Fruit fly (Drosophila melanogaster) whole organism, prepupa: ENCODE measurements around the gene pyd.

ENCODE experiments used
- CG10631 ChIP-seq: fragments of 200-800 bp; sonication (Bioruptor generic); optimal IDR thresholded peaks from 2 replicates; lab custom pipeline; 2016; ENCODE audit warnings: missing biosample characterization, missing genetic modification characterization
- CG10669 ChIP-seq: fragments of 200-800 bp; sonication (Bioruptor generic); optimal IDR thresholded peaks from 3 replicates; lab custom pipeline; 2018; ENCODE audit warnings: missing biosample characterization, mild to moderate bottlenecking, missing genetic modification characterization, moderate library complexity
- CG11294 ChIP-seq: fragments of 200-800 bp; sonication (Bioruptor generic); IDR thresholded peaks from 2 replicates; pipeline ENCODE4 v1.3.6; 2022; ENCODE audit warnings: missing biosample characterization, missing genetic modification characterization
- CG11762 ChIP-seq: fragments of 200-800 bp; sonication (Bioruptor generic); optimal IDR thresholded peaks from 3 replicates; lab custom pipeline; 2016; ENCODE audit warnings: missing biosample characterization, missing genetic modification characterization; ENCODE audit not compliant: insufficient read depth
- CG11902 ChIP-seq: fragments of 200-800 bp; sonication (Bioruptor generic); optimal IDR thresholded peaks from 3 replicates; lab custom pipeline; 2016; ENCODE audit warnings: missing biosample characterization, missing genetic modification characterization
- CG1621 ChIP-seq: fragments of 200-800 bp; sonication (Bioruptor generic); optimal IDR thresholded peaks from 3 replicates; lab custom pipeline; 2018; ENCODE audit warnings: missing biosample characterization, mild to moderate bottlenecking, missing genetic modification characterization
- CG16779 ChIP-seq: fragments of 200-800 bp; sonication (Bioruptor generic); optimal IDR thresholded peaks from 3 replicates; lab custom pipeline; 2017; ENCODE audit warnings: missing biosample characterization, mild to moderate bottlenecking, missing genetic modification characterization
- CG3032 ChIP-seq: fragments of 200-800 bp; optimal IDR thresholded peaks from 2 replicates; lab custom pipeline; 2019; ENCODE audit warnings: missing biosample characterization, mild to moderate bottlenecking, missing genetic modification characterization, moderate library complexity
- CG31627 ChIP-seq: fragments of 200-800 bp; sonication (Bioruptor generic); optimal IDR thresholded peaks from 3 replicates; lab custom pipeline; 2016; ENCODE audit warnings: missing biosample characterization, missing genetic modification characterization
- CG32006 ChIP-seq: fragments of 200-800 bp; sonication (Bioruptor generic); optimal IDR thresholded peaks from 3 replicates; lab custom pipeline; 2017; ENCODE audit warnings: missing biosample characterization, mild to moderate bottlenecking, missing genetic modification characterization
- CG34406 ChIP-seq: fragments of 200-800 bp; sonication (Bioruptor generic); optimal IDR thresholded peaks from 3 replicates; lab custom pipeline; 2016; ENCODE audit warnings: missing biosample characterization, missing genetic modification characterization
- CG4318 ChIP-seq: fragments of 200-800 bp; sonication (Bioruptor generic); optimal IDR thresholded peaks from 3 replicates; lab custom pipeline; 2017; ENCODE audit warnings: missing biosample characterization, mild to moderate bottlenecking, missing genetic modification characterization
- CG6163 ChIP-seq: fragments of 200-800 bp; sonication (Bioruptor generic); IDR thresholded peaks from 3 replicates; pipeline ENCODE4 v1.3.6; 2022; ENCODE audit warnings: missing biosample characterization, missing genetic modification characterization
- CG6276 ChIP-seq: fragments of 200-800 bp; sonication (Bioruptor generic); optimal IDR thresholded peaks from 2 replicates; lab custom pipeline; 2017; ENCODE audit warnings: missing biosample characterization, mild to moderate bottlenecking, missing genetic modification characterization
- CG6792 ChIP-seq: fragments of 200-800 bp; sonication (Bioruptor generic); optimal IDR thresholded peaks from 3 replicates; lab custom pipeline; 2016; ENCODE audit warnings: missing biosample characterization, missing genetic modification characterization
- CG6808 ChIP-seq: fragments of 200-800 bp; sonication (Bioruptor generic); optimal IDR thresholded peaks from 3 replicates; lab custom pipeline; 2017; ENCODE audit warnings: missing biosample characterization, missing genetic modification characterization, mild to moderate bottlenecking, moderate library complexity, missing genetic modification reagents
- CG6854 ChIP-seq: fragments of 200-800 bp; sonication (Bioruptor generic); optimal IDR thresholded peaks from 2 replicates; lab custom pipeline; 2017; ENCODE audit warnings: missing biosample characterization, mild to moderate bottlenecking, missing genetic modification characterization
- CG8119 ChIP-seq: fragments of 200-800 bp; sonication (Bioruptor generic); IDR thresholded peaks from 3 replicates; pipeline ENCODE4 v1.3.6; 2022; ENCODE audit warnings: missing biosample characterization, missing genetic modification characterization
- CG8319 ChIP-seq: fragments of 200-800 bp; sonication (Bioruptor generic); optimal IDR thresholded peaks from 3 replicates; lab custom pipeline; 2016; ENCODE audit warnings: missing biosample characterization, missing genetic modification characterization
- CG8632 ChIP-seq: fragments of 200-800 bp; sonication (Bioruptor generic); optimal IDR thresholded peaks from 3 replicates; lab custom pipeline; 2016; ENCODE audit warnings: missing biosample characterization, missing genetic modification characterization
- CG9139 ChIP-seq: fragments of 200-800 bp; sonication (Bioruptor generic); optimal IDR thresholded peaks from 3 replicates; lab custom pipeline; 2017; ENCODE audit warnings: missing biosample characterization, mild to moderate bottlenecking, missing genetic modification characterization
- Eip75B ChIP-seq: fragments of 200-800 bp; sonication (Bioruptor generic); optimal IDR thresholded peaks from 3 replicates; lab custom pipeline; 2016; ENCODE audit warnings: missing biosample characterization, missing genetic modification characterization
- Eip93F ChIP-seq: fragments of 200-800 bp; sonication (Bioruptor generic); optimal IDR thresholded peaks from 2 replicates; lab custom pipeline; 2016; ENCODE audit warnings: missing biosample characterization, mild to moderate bottlenecking, missing genetic modification characterization
- Ets21C ChIP-seq: fragments of 200-800 bp; sonication (Bioruptor generic); optimal IDR thresholded peaks from 3 replicates; lab custom pipeline; 2016; ENCODE audit warnings: missing biosample characterization, missing genetic modification characterization
- Ets96B ChIP-seq: fragments of 200-800 bp; optimal IDR thresholded peaks from 2 replicates; lab custom pipeline; 2019; ENCODE audit warnings: missing biosample characterization, mild to moderate bottlenecking, missing genetic modification characterization, moderate library complexity
- Gug ChIP-seq: fragments of 200-800 bp; sonication (Bioruptor generic); IDR thresholded peaks from 2 replicates; pipeline ENCODE4 v1.3.6; 2022; ENCODE audit warnings: missing biosample characterization, missing genetic modification characterization
- Hr38 ChIP-seq: sonication (Bioruptor generic); optimal IDR thresholded peaks from 2 replicates; lab custom pipeline; 2016; ENCODE audit warnings: missing biosample characterization, missing genetic modification characterization
- Hr39 ChIP-seq: fragments of 200-800 bp; sonication (Bioruptor generic); optimal IDR thresholded peaks from 2 replicates; lab custom pipeline; 2016; ENCODE audit warnings: missing biosample characterization, missing genetic modification characterization
- Hr4 ChIP-seq: fragments of 200-800 bp; sonication (Bioruptor generic); optimal IDR thresholded peaks from 3 replicates; lab custom pipeline; 2016; ENCODE audit warnings: missing biosample characterization, missing genetic modification characterization
- Lpt ChIP-seq: fragments of 200-800 bp; sonication (Bioruptor generic); optimal IDR thresholded peaks from 3 replicates; lab custom pipeline; 2016; ENCODE audit warnings: missing biosample characterization, missing genetic modification characterization
- Met ChIP-seq: fragments of 200-800 bp; sonication (Bioruptor generic); optimal IDR thresholded peaks from 3 replicates; lab custom pipeline; 2016; ENCODE audit warnings: missing biosample characterization, missing genetic modification characterization
- OdsH ChIP-seq: fragments of 200-800 bp; sonication (Bioruptor generic); optimal IDR thresholded peaks from 3 replicates; lab custom pipeline; 2016; ENCODE audit warnings: missing biosample characterization, missing genetic modification characterization
- Smox ChIP-seq: fragments of 200-800 bp; sonication (Bioruptor generic); optimal IDR thresholded peaks from 3 replicates; lab custom pipeline; 2016; ENCODE audit warnings: missing biosample characterization, missing genetic modification characterization
- Sox102F ChIP-seq: fragments of 200-800 bp; sonication (Bioruptor generic); optimal IDR thresholded peaks from 2 replicates; lab custom pipeline; 2016; ENCODE audit warnings: missing biosample characterization, mild to moderate bottlenecking, missing genetic modification characterization
- Sox15 ChIP-seq: fragments of 200-800 bp; sonication (Bioruptor generic); optimal IDR thresholded peaks from 3 replicates; lab custom pipeline; 2016; ENCODE audit warnings: missing biosample characterization, missing genetic modification characterization
- achi ChIP-seq: fragments of 200-800 bp; sonication (Bioruptor generic); optimal IDR thresholded peaks from 3 replicates; lab custom pipeline; 2016; ENCODE audit warnings: missing biosample characterization, missing genetic modification characterization
- cyc ChIP-seq: fragments of 200-800 bp; sonication (Bioruptor generic); optimal IDR thresholded peaks from 3 replicates; lab custom pipeline; 2016; ENCODE audit warnings: missing biosample characterization, missing genetic modification characterization
- dac ChIP-seq: fragments of 200-800 bp; sonication (Bioruptor generic); optimal IDR thresholded peaks from 2 replicates; lab custom pipeline; 2017; ENCODE audit warnings: missing biosample characterization, mild to moderate bottlenecking, missing genetic modification characterization
- dsx ChIP-seq: fragments of 200-800 bp; optimal IDR thresholded peaks from 3 replicates; lab custom pipeline; 2019; ENCODE audit warnings: missing biosample characterization, mild to moderate bottlenecking, missing genetic modification characterization, moderate library complexity; ENCODE audit not compliant: poor library complexity, severe bottlenecking
- eg ChIP-seq: fragments of 200-800 bp; sonication (Bioruptor generic); IDR thresholded peaks from 3 replicates; pipeline ENCODE4 v1.3.6; 2022; ENCODE audit warnings: missing biosample characterization, missing genetic modification characterization
- esn ChIP-seq: fragments of 200-800 bp; sonication (Bioruptor generic); optimal IDR thresholded peaks from 2 replicates; lab custom pipeline; 2016; ENCODE audit warnings: missing biosample characterization, mild to moderate bottlenecking, missing genetic modification characterization, moderate library complexity
- fd59A ChIP-seq: fragments of 200-800 bp; sonication (Bioruptor generic); optimal IDR thresholded peaks from 2 replicates; lab custom pipeline; 2017; ENCODE audit warnings: missing biosample characterization, mild to moderate bottlenecking, missing genetic modification characterization, missing genetic modification reagents
- fd85E ChIP-seq: fragments of 200-800 bp; sonication (Bioruptor generic); optimal IDR thresholded peaks from 3 replicates; lab custom pipeline; 2016; ENCODE audit warnings: missing biosample characterization, missing genetic modification characterization
- fkh ChIP-seq: fragments of 200-800 bp; sonication (Bioruptor generic); optimal IDR thresholded peaks from 3 replicates; lab custom pipeline; 2017; ENCODE audit warnings: missing biosample characterization, mild to moderate bottlenecking, missing genetic modification characterization, moderate library complexity
- lz ChIP-seq: fragments of 200-800 bp; sonication (Bioruptor generic); optimal IDR thresholded peaks from 3 replicates; lab custom pipeline; 2016; ENCODE audit warnings: missing biosample characterization, missing genetic modification characterization
- net ChIP-seq: fragments of 200-800 bp; sonication (Bioruptor generic); optimal IDR thresholded peaks from 3 replicates; lab custom pipeline; 2016; ENCODE audit warnings: missing biosample characterization, missing genetic modification characterization
- pdm3 ChIP-seq: fragments of 200-800 bp; sonication (Bioruptor generic); optimal IDR thresholded peaks from 3 replicates; lab custom pipeline; 2016; ENCODE audit warnings: missing biosample characterization, missing genetic modification characterization
- salr ChIP-seq, 2 experiments: fragments of 200-800 bp; sonication (Bioruptor generic); optimal IDR thresholded peaks; 3 replicates each; lab custom pipeline; 2016 to 2018; ENCODE audit warnings: missing biosample characterization in 2 of 2, missing genetic modification characterization in 2 of 2, mild to moderate bottlenecking in 1 of 2
- ss ChIP-seq, 2 experiments: fragments of 200-800 bp; sonication (Bioruptor generic); optimal IDR thresholded peaks; 2 replicates in 1 of 2; 3 replicates in 1 of 2; lab custom pipeline; 2017 to 2018; ENCODE audit warnings: mild to moderate bottlenecking in 2 of 2, missing biosample characterization in 2 of 2, missing genetic modification characterization in 2 of 2, moderate library complexity in 1 of 2
- svp ChIP-seq: fragments of 200-800 bp; sonication (Bioruptor generic); peaks from one replicate; lab custom pipeline; 2016; ENCODE audit warnings: missing biosample characterization, missing genetic modification characterization
- vri ChIP-seq: fragments of 200-800 bp; sonication (Bioruptor generic); optimal IDR thresholded peaks from 3 replicates; lab custom pipeline; 2016; ENCODE audit warnings: missing biosample characterization, mild to moderate bottlenecking, missing genetic modification characterization

The pyd gene

dm6 chr3R:8931777-8932345, at the start of gene pyd:
Gene pyd, minus strand, starts transcription at chr3R:8931896.
- TF ChIP-seq fd85E (GFP tag; lab: Kevin White, UChicago), result no peak
- peak; percentile 41 to 63 for TF ChIP-seq ss (GFP tag; optimal IDR thresholded peaks at IDR 0.05; lab: Kevin White, UChicago)
- peak; percentile 64 for TF ChIP-seq achi
- peak; percentile 55 for TF ChIP-seq CG6854
- TF ChIP-seq CG3032, result peak; percentile 46
- TF ChIP-seq Sox102F (GFP tag; lab: Kevin White, UChicago), result no peak
- TF ChIP-seq CG6808 (GFP tag; lab: Kevin White, UChicago), result peak; percentile 65
- TF ChIP-seq cyc (GFP tag; lab: Kevin White, UChicago), result peak; percentile 54
- peak; percentile 26 for TF ChIP-seq dac (GFP tag; lab: Kevin White, UChicago)
- peak; percentile 76 for TF ChIP-seq Eip75B (GFP tag; lab: Kevin White, UChicago)
- no peak for TF ChIP-seq CG9139 (GFP tag; lab: Kevin White, UChicago)
- peak; percentile 15 for TF ChIP-seq vri (GFP tag; lab: Kevin White, UChicago)
- TF ChIP-seq CG1621, result no peak
- peak; percentile 25 for TF ChIP-seq Lpt (GFP tag; lab: Kevin White, UChicago)
- peak; percentile 69 for TF ChIP-seq lz
- TF ChIP-seq Hr4, result peak; percentile 50
- no peak for TF ChIP-seq Eip93F (GFP tag; lab: Kevin White, UChicago)
- peak; percentile 35 for TF ChIP-seq Ets96B (tag; lab: Kevin White, UChicago)
- peak in 1 of 2 experiments; percentile 7 for TF ChIP-seq salr (GFP tag; optimal IDR thresholded peaks at IDR 0.05; lab: Kevin White, UChicago)
- peak; percentile 49 for TF ChIP-seq CG10631 (GFP tag; lab: Kevin White, UChicago)
- peak; percentile 58 for TF ChIP-seq fkh (GFP tag; lab: Kevin White, UChicago)
- TF ChIP-seq Ets21C, result peak; percentile 33
- TF ChIP-seq net (GFP tag; lab: Kevin White, UChicago), result peak; percentile 60
- peak; percentile 10 for TF ChIP-seq Sox15 (GFP tag; lab: Kevin White, UChicago)
- peak; percentile 76 for TF ChIP-seq esn (GFP tag; lab: Kevin White, UChicago)
- TF ChIP-seq CG11294 (GFP tag; lab: Robert Waterston, UW), result no peak; the same call in 1 of the 2 replicates
- peak; percentile 61 for TF ChIP-seq CG32006
- peak; percentile 37 for TF ChIP-seq CG10669
- TF ChIP-seq CG6163, result peak; percentile 70
- TF ChIP-seq pdm3 (GFP tag; lab: Kevin White, UChicago), result peak; percentile 72
- no peak for TF ChIP-seq CG11902 (GFP tag; lab: Kevin White, UChicago)
- peak; percentile 53; the same call in 2 of the 3 replicates for TF ChIP-seq eg (GFP tag; lab: Robert Waterston, UW)
- peak; percentile 44 for TF ChIP-seq dsx (GFP tag; lab: Kevin White, UChicago)
- TF ChIP-seq Met (GFP tag; lab: Kevin White, UChicago), result peak; percentile 58
- no peak for TF ChIP-seq Hr38
- TF ChIP-seq Gug (GFP tag; lab: Robert Waterston, UW), result 0 out of 2 replicates have a peak, but pooled peaks have one; percentile 23
- TF ChIP-seq Hr39 (GFP tag; lab: Kevin White, UChicago), result peak; percentile 64
- TF ChIP-seq OdsH (GFP tag; lab: Kevin White, UChicago), result peak; percentile 61
- no peak for TF ChIP-seq fd59A (GFP tag; lab: Kevin White, UChicago)
- no peak for TF ChIP-seq CG4318
- no peak for TF ChIP-seq CG8632 (GFP tag; lab: Kevin White, UChicago)
- peak; percentile 43 for TF ChIP-seq CG34406 (GFP tag; lab: Kevin White, UChicago)
- peak; percentile 21 for TF ChIP-seq CG11762
- peak; percentile 53 for TF ChIP-seq Smox (GFP tag; lab: Kevin White, UChicago)
- TF ChIP-seq CG6792 (GFP tag; lab: Kevin White, UChicago), result peak; percentile 60
- TF ChIP-seq CG6276 (GFP tag; lab: Kevin White, UChicago), result peak; percentile 19
- peak; percentile 23 for TF ChIP-seq CG8319 (GFP tag; lab: Kevin White, UChicago)
- peak; percentile 85 for TF ChIP-seq svp (GFP tag; lab: Kevin White, UChicago)
- peak; percentile 57 for TF ChIP-seq CG31627 (GFP tag; lab: Kevin White, UChicago)
- no peak for TF ChIP-seq CG16779 (tag; lab: Kevin White, UChicago)
- TF ChIP-seq CG8119 (GFP tag; lab: Robert Waterston, UW), result peak; percentile 43; the same call in 1 of the 3 replicates
